Worm (Caenorhabditis elegans) whole organism, L3 larva: ENCODE measurements around the gene mrp-1.

ENCODE experiments used
- R02D3.7 ChIP-seq: fragments of 150-350 bp; optimal IDR thresholded peaks from 2 replicates; lab custom pipeline; 2014; ENCODE audit warnings: missing biosample characterization, missing genetic modification characterization
- ZK546.5 ChIP-seq: sonication (generic microtip); optimal IDR thresholded peaks from 2 replicates; lab custom pipeline; 2017; ENCODE audit warnings: missing biosample characterization, missing genetic modification characterization
- aly-2 ChIP-seq: fragments of 150-350 bp; optimal IDR thresholded peaks from 2 replicates; lab custom pipeline; 2014; ENCODE audit warnings: missing biosample characterization, missing genetic modification characterization
- ama-1 ChIP-seq: fragments of 150-350 bp; optimal IDR thresholded peaks from 2 replicates; lab custom pipeline; 2018
- ceh-16 ChIP-seq: sonication (generic microtip); optimal IDR thresholded peaks from 2 replicates; lab custom pipeline; 2017; ENCODE audit warnings: missing biosample characterization, missing genetic modification characterization
- ceh-28 ChIP-seq: fragments of 150-350 bp; optimal IDR thresholded peaks from 2 replicates; lab custom pipeline; 2014; ENCODE audit warnings: missing biosample characterization, missing genetic modification reagents, missing genetic modification characterization
- ceh-82 ChIP-seq: fragments of 150-350 bp; optimal IDR thresholded peaks from 2 replicates; lab custom pipeline; 2014; ENCODE audit warnings: missing biosample characterization, missing genetic modification characterization
- ceh-9 ChIP-seq: sonication (generic microtip); optimal IDR thresholded peaks from 2 replicates; lab custom pipeline; 2018; ENCODE audit warnings: missing biosample characterization, missing genetic modification characterization
- daf-12 ChIP-seq: fragments of 150-350 bp; optimal IDR thresholded peaks from 2 replicates; lab custom pipeline; 2014; ENCODE audit warnings: missing biosample characterization, missing genetic modification reagents, missing genetic modification characterization
- egl-27 ChIP-seq: sonication (generic microtip); optimal IDR thresholded peaks from 4 replicates; lab custom pipeline; 2017; ENCODE audit warnings: missing biosample characterization, missing genetic modification reagents, missing genetic modification characterization
- egl-5 ChIP-seq: fragments of 150-350 bp; optimal IDR thresholded peaks from 2 replicates; lab custom pipeline; 2017; ENCODE audit warnings: missing biosample characterization, missing genetic modification reagents, missing genetic modification characterization, inconsistent platforms
- elt-1 ChIP-seq: fragments of 150-350 bp; optimal IDR thresholded peaks from 2 replicates; lab custom pipeline; 2014; ENCODE audit warnings: missing biosample characterization, missing genetic modification characterization
- elt-2 ChIP-seq: sonication (generic microtip); optimal IDR thresholded peaks from 2 replicates; lab custom pipeline; 2016; ENCODE audit warnings: missing genetic modification reagents, mild to moderate bottlenecking, missing genetic modification characterization, missing compliant biosample characterization
- elt-3 ChIP-seq, 3 experiments: fragments of 150-350 bp in 1 of 3; sonication (generic microtip) in 2 of 3; optimal IDR thresholded peaks; 2 replicates in 2 of 3; 4 replicates in 1 of 3; lab custom pipeline; 2014 to 2017; ENCODE audit warnings: missing biosample characterization in 3 of 3, missing genetic modification characterization in 3 of 3
- eor-1 ChIP-seq, 2 experiments: fragments of 150-350 bp; optimal IDR thresholded peaks; 2 replicates each; lab custom pipeline; 2014 to 2018; ENCODE audit warnings: missing biosample characterization in 2 of 2, missing genetic modification characterization in 2 of 2
- fkh-10 ChIP-seq: sonication (generic microtip); optimal IDR thresholded peaks from 2 replicates; lab custom pipeline; 2017; ENCODE audit warnings: missing biosample characterization, missing genetic modification reagents, missing genetic modification characterization
- fkh-2 ChIP-seq: fragments of 150-350 bp; optimal IDR thresholded peaks from 2 replicates; lab custom pipeline; 2014; ENCODE audit warnings: missing biosample characterization, missing genetic modification reagents, missing genetic modification characterization
- hmg-11 ChIP-seq: sonication (generic microtip); optimal IDR thresholded peaks from 2 replicates; lab custom pipeline; 2016; ENCODE audit warnings: missing genetic modification characterization, missing compliant biosample characterization
- lin-15B ChIP-seq: fragments of 150-350 bp; optimal IDR thresholded peaks from 2 replicates; lab custom pipeline; 2014; ENCODE audit warnings: missing biosample characterization, missing genetic modification characterization
- lin-39 ChIP-seq: fragments of 150-350 bp; optimal IDR thresholded peaks from 2 replicates; lab custom pipeline; 2018; ENCODE audit warnings: missing biosample characterization, missing genetic modification reagents, missing genetic modification characterization
- lsy-12 ChIP-seq: sonication (generic microtip); optimal IDR thresholded peaks from 2 replicates; lab custom pipeline; 2016; ENCODE audit warnings: mild to moderate bottlenecking, missing genetic modification characterization, missing compliant biosample characterization
- mdl-1 ChIP-seq: fragments of 150-350 bp; optimal IDR thresholded peaks from 2 replicates; lab custom pipeline; 2014; ENCODE audit warnings: missing biosample characterization, missing genetic modification characterization
- nfya-1 ChIP-seq: sonication (generic microtip); optimal IDR thresholded peaks from 2 replicates; lab custom pipeline; 2017; ENCODE audit warnings: missing genetic modification characterization, mild to moderate bottlenecking, missing compliant biosample characterization, antibody characterized with exemption, moderate library complexity; ENCODE audit not compliant: insufficient read depth
- nhr-11 ChIP-seq: fragments of 150-350 bp; optimal IDR thresholded peaks from 2 replicates; lab custom pipeline; 2014; ENCODE audit warnings: missing biosample characterization, missing genetic modification characterization
- nhr-12 ChIP-seq: fragments of 150-350 bp; optimal IDR thresholded peaks from 2 replicates; lab custom pipeline; 2014; ENCODE audit warnings: missing biosample characterization, missing genetic modification characterization
- nhr-23 ChIP-seq: fragments of 150-350 bp; optimal IDR thresholded peaks from 2 replicates; lab custom pipeline; 2014; ENCODE audit warnings: missing biosample characterization, missing genetic modification reagents, missing genetic modification characterization
- nhr-25 ChIP-seq: sonication (generic microtip); optimal IDR thresholded peaks from 2 replicates; lab custom pipeline; 2017; ENCODE audit warnings: missing biosample characterization, missing genetic modification characterization
- nhr-43 ChIP-seq: sonication (generic microtip); optimal IDR thresholded peaks from 2 replicates; lab custom pipeline; 2016; ENCODE audit warnings: mild to moderate bottlenecking, missing genetic modification characterization, missing compliant biosample characterization; ENCODE audit not compliant: poor library complexity, severe bottlenecking
- nhr-67 ChIP-seq: fragments of 150-350 bp; optimal IDR thresholded peaks from 2 replicates; lab custom pipeline; 2014; ENCODE audit warnings: missing biosample characterization, missing genetic modification characterization
- nhr-76 ChIP-seq: fragments of 150-350 bp; sonication (generic microtip); optimal IDR thresholded peaks from 5 replicates; lab custom pipeline; 2014; ENCODE audit warnings: missing biosample characterization, missing genetic modification characterization
- nhr-77 ChIP-seq: fragments of 150-350 bp; optimal IDR thresholded peaks from 2 replicates; lab custom pipeline; 2014; ENCODE audit warnings: missing biosample characterization, missing genetic modification characterization
- pha-4 ChIP-seq: fragments of 150-350 bp; optimal IDR thresholded peaks from 2 replicates; lab custom pipeline; 2014; ENCODE audit warnings: missing biosample characterization, missing genetic modification reagents, missing genetic modification characterization
- pqm-1 ChIP-seq: fragments of 150-350 bp; optimal IDR thresholded peaks from 2 replicates; lab custom pipeline; 2017; ENCODE audit warnings: missing biosample characterization, missing genetic modification characterization, inconsistent platforms
- skn-1 ChIP-seq: fragments of 150-350 bp; optimal IDR thresholded peaks from 2 replicates; lab custom pipeline; 2014; ENCODE audit warnings: missing biosample characterization, missing genetic modification characterization
- tbx-2 ChIP-seq: sonication (generic microtip); optimal IDR thresholded peaks from 2 replicates; lab custom pipeline; 2016; ENCODE audit warnings: mild to moderate bottlenecking, missing genetic modification characterization, missing compliant biosample characterization
- unc-39 ChIP-seq: sonication (generic microtip); optimal IDR thresholded peaks from 4 replicates; lab custom pipeline; 2017; ENCODE audit warnings: missing biosample characterization, missing genetic modification characterization
- unc-62 ChIP-seq: fragments of 150-350 bp; sonication (generic microtip); optimal IDR thresholded peaks from 4 replicates; lab custom pipeline; 2014; ENCODE audit warnings: missing biosample characterization, missing genetic modification reagents, missing genetic modification characterization
- zag-1 ChIP-seq: fragments of 150-350 bp; optimal IDR thresholded peaks from 2 replicates; lab custom pipeline; 2014; ENCODE audit warnings: missing biosample characterization, missing genetic modification characterization
- ztf-11 ChIP-seq: fragments of 150-350 bp; optimal IDR thresholded peaks from 2 replicates; lab custom pipeline; 2014; ENCODE audit warnings: missing biosample characterization, missing genetic modification characterization
- ztf-4 ChIP-seq: fragments of 150-350 bp; optimal IDR thresholded peaks from 2 replicates; lab custom pipeline; 2014; ENCODE audit warnings: missing biosample characterization, missing genetic modification characterization

Gene mrp-1

ce11 chrX:553420-553819 lies 34.3 kb downstream of the mrp-1 start:
- TF ChIP-seq ceh-28 (tag; lab: Kevin White, UChicago), result no peak
- no peak for TF ChIP-seq nhr-23 (tag; lab: Kevin White, UChicago)
- no peak for TF ChIP-seq elt-3 (tag; optimal IDR thresholded peaks at IDR 0.05; lab: Kevin White, UChicago)
- no peak for TF ChIP-seq ztf-4 (tag; lab: Kevin White, UChicago)
- peak; percentile 80 for TF ChIP-seq pqm-1 (tag; lab: Kevin White, UChicago)
- TF ChIP-seq pha-4 (tag; lab: Kevin White, UChicago), result no peak
- TF ChIP-seq elt-2 (tag; lab: Kevin White, UChicago), result peak; percentile 59
- TF ChIP-seq, all 47 proteins: peak for 2

ce11 chrX:551175-551729 lies 36.4 kb downstream of the mrp-1 start, which contains the start of gene F57C12.2:
F57C12.2 (minus strand) TSS chrX:551392.
- no peak for TF ChIP-seq nhr-76 (tag; lab: Kevin White, UChicago)
- TF ChIP-seq elt-2 (tag; lab: Kevin White, UChicago), result peak; percentile 75
- TF ChIP-seq pqm-1 (tag; lab: Kevin White, UChicago), result peak; percentile 44
- TF ChIP-seq, all 47 proteins: peak for 2

DNA sequence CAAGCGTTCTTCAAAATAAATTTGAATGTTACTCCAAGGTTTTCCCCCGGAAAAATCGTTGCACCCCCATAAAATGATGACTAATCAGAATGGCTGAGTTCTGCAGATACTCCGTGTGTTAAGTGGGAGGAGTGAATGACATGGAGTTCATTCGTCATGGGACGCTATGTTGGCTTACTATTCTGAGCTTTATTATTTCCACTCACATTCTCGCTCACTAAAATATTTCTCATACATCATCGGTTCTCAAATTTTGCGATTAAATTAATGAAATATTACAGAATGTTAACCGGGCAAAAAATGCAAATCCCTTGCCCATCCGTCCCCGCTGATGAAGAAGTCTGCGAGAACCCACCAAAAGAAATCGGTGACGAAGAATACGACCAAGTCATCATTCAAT lies 44.9 kb downstream of the mrp-1 start, which contains the start of gene F28C10.1:
Gene F28C10.1, plus strand, starts transcription at position 301 of the 400 bp plus-strand sequence.
- TF ChIP-seq lin-15B (tag; lab: Kevin White, UChicago), result no peak

DNA sequence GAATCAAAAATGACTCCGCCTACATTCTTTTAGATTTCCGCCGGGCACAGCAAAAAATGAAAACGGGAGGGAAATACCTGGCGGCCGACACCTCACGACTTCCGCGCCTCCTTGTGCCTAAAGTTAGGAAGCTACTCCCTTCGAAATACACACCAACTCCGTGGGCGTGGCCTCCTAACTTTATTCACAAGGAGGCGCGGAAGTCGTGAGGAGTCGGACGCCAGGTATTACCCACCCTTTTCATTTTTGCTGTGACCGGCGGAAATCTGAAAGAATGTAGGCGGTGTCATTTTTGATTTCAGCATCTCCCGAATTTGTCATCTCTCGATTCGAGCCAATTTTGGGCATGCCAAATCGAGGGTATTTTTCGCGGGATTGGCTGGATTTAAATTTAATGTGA lies 49.6 kb downstream of the mrp-1 start:
- no peak for TF ChIP-seq nhr-67
- no peak for TF ChIP-seq ZK546.5 (tag; lab: Kevin White, UChicago)
- TF ChIP-seq ama-1 (lab: Kevin White, UChicago), result no peak
- no peak for TF ChIP-seq unc-39 (tag; lab: Kevin White, UChicago)
- TF ChIP-seq egl-27 (tag; lab: Kevin White, UChicago), result no peak
- TF ChIP-seq, all 47 proteins: peak for 0

ce11 chrX:536365-536764 lies 51.3 kb downstream of the mrp-1 start:
- no peak for TF ChIP-seq nhr-77 (tag; lab: Kevin White, UChicago)

ce11 chrX:535728-536127 lies 52.0 kb downstream of the mrp-1 start, which contains the start of gene F28C10.3:
F28C10.3 (minus strand) TSS chrX:535828.
- TF ChIP-seq nhr-12 (tag; lab: Kevin White, UChicago), result no peak
- peak; percentile 81 for TF ChIP-seq fkh-2 (tag; lab: Kevin White, UChicago)
- peak; percentile 88 for TF ChIP-seq unc-62 (GFP tag; lab: Kevin White, UChicago)
- TF ChIP-seq fkh-10, result no peak
- no peak for TF ChIP-seq aly-2 (tag; lab: Kevin White, UChicago)
- TF ChIP-seq R02D3.7, result peak; percentile 75
- TF ChIP-seq nhr-77 (tag; lab: Kevin White, UChicago), result peak; percentile 42
- no peak for TF ChIP-seq ceh-16
- TF ChIP-seq unc-39 (tag; lab: Kevin White, UChicago), result no peak
- peak; percentile 79 for TF ChIP-seq skn-1
- TF ChIP-seq lin-39 (tag; lab: Kevin White, UChicago), result peak; percentile 88
- no peak for TF ChIP-seq elt-2 (tag; lab: Kevin White, UChicago)
- TF ChIP-seq egl-27 (tag; lab: Kevin White, UChicago), result no peak
- TF ChIP-seq ZK546.5 (tag; lab: Kevin White, UChicago), result no peak
- TF ChIP-seq ama-1 (lab: Kevin White, UChicago), result no peak
- TF ChIP-seq eor-1 (tag; optimal IDR thresholded peaks at IDR 0.05; lab: Kevin White, UChicago), result no peak
- peak; percentile 74 for TF ChIP-seq ceh-82 (tag; lab: Kevin White, UChicago)
- TF ChIP-seq nhr-11 (tag; lab: Kevin White, UChicago), result peak; percentile 50
- TF ChIP-seq tbx-2, result peak; percentile 83
- TF ChIP-seq daf-12 (tag; lab: Kevin White, UChicago), result peak; percentile 87
- TF ChIP-seq egl-5 (tag; lab: Kevin White, UChicago), result peak; percentile 20
- TF ChIP-seq mdl-1 (tag; lab: Kevin White, UChicago), result peak; percentile 79
- no peak for TF ChIP-seq ceh-9 (tag; lab: Kevin White, UChicago)
- TF ChIP-seq ztf-11, result no peak
- peak; percentile 3 for TF ChIP-seq lsy-12 (tag; lab: Kevin White, UChicago)
- peak; percentile 91 for TF ChIP-seq hmg-11 (tag; lab: Kevin White, UChicago)
- TF ChIP-seq elt-1 (tag; lab: Kevin White, UChicago), result peak; percentile 57
- TF ChIP-seq pqm-1 (tag; lab: Kevin White, UChicago), result peak; percentile 11
- no peak for TF ChIP-seq nhr-67
- TF ChIP-seq zag-1, result peak; percentile 64
- TF ChIP-seq ceh-28 (tag; lab: Kevin White, UChicago), result peak; percentile 77
- no peak for TF ChIP-seq ztf-4 (tag; lab: Kevin White, UChicago)
- peak; percentile 98 for TF ChIP-seq nhr-25 (tag; lab: Kevin White, UChicago)
- no peak for TF ChIP-seq pha-4 (tag; lab: Kevin White, UChicago)
- peak; percentile 93 for TF ChIP-seq nfya-1 (tag; lab: Kevin White, UChicago)
- peak; percentile 90 for TF ChIP-seq nhr-23 (tag; lab: Kevin White, UChicago)
- peak; percentile 47 for TF ChIP-seq lin-15B (tag; lab: Kevin White, UChicago)
- TF ChIP-seq nhr-76 (tag; lab: Kevin White, UChicago), result peak; percentile 52
- peak; percentile 93 for TF ChIP-seq nhr-43 (tag; lab: Kevin White, UChicago)
